Worm (Caenorhabditis elegans) whole organism, early embryonic: ENCODE results near the gene ets-8.
"Not testable (repeated sequence)": the region's sequence is repeated elsewhere in the genome, so short reads cannot be mapped to it uniquely, and the experiment has no call there.

Experiments used
- B0310.2 ChIP-seq: sonication (generic microtip); optimal IDR thresholded peaks from 2 replicates; lab custom pipeline; 2016; ENCODE audit warnings: mild to moderate bottlenecking, missing genetic modification characterization, missing compliant biosample characterization
- F13C5.2 ChIP-seq: sonication (generic microtip); optimal IDR thresholded peaks from 2 replicates; lab custom pipeline; 2017; ENCODE audit warnings: mild to moderate bottlenecking, missing genetic modification characterization, inconsistent platforms, missing compliant biosample characterization
- aly-1 ChIP-seq: sonication (generic microtip); optimal IDR thresholded peaks from 2 replicates; lab custom pipeline; 2016; ENCODE audit warnings: missing genetic modification characterization, missing compliant biosample characterization
- ama-1 ChIP-seq: fragments of 150-350 bp; optimal IDR thresholded peaks from 2 replicates; lab custom pipeline; 2014
- ceh-13 ChIP-seq: fragments of 200-800 bp; sonication (Bioruptor generic); optimal IDR thresholded peaks from 2 replicates; lab custom pipeline; 2018; ENCODE audit warnings: mild to moderate bottlenecking, missing genetic modification characterization, missing compliant biosample characterization
- ceh-36 ChIP-seq: sonication (generic microtip); optimal IDR thresholded peaks from 2 replicates; lab custom pipeline; 2016; ENCODE audit warnings: missing genetic modification characterization, inconsistent platforms, missing compliant biosample characterization
- ets-7 ChIP-seq: sonication (generic microtip); optimal IDR thresholded peaks from 2 replicates; lab custom pipeline; 2016; ENCODE audit warnings: missing genotype, missing genetic modification characterization, missing compliant biosample characterization
- flt-1 ChIP-seq: fragments of 200-800 bp; sonication (Bioruptor generic); IDR thresholded peaks from 2 replicates; pipeline ENCODE4 v1.3.6; 2022; ENCODE audit warnings: missing genetic modification characterization, missing compliant biosample characterization
- hmbx-1 ChIP-seq: sonication (generic microtip); optimal IDR thresholded peaks from 2 replicates; lab custom pipeline; 2016; ENCODE audit warnings: mild to moderate bottlenecking, missing genetic modification characterization, missing compliant biosample characterization
- hmg-4 ChIP-seq: fragments of 200-800 bp; sonication (Bioruptor generic); optimal IDR thresholded peaks from 2 replicates; lab custom pipeline; 2018; ENCODE audit warnings: mild to moderate bottlenecking, missing genetic modification characterization, missing compliant biosample characterization
- hnd-1 ChIP-seq: sonication (generic microtip); optimal IDR thresholded peaks from 2 replicates; lab custom pipeline; 2016; ENCODE audit warnings: missing genetic modification characterization, missing compliant biosample characterization
- pes-1 ChIP-seq: fragments of 200-800 bp; sonication (Bioruptor generic); IDR thresholded peaks from 2 replicates; pipeline ENCODE4 v1.3.6; 2022; ENCODE audit warnings: missing genetic modification reagents, missing genetic modification characterization, missing compliant biosample characterization
- scrt-1 ChIP-seq: fragments of 200-800 bp; sonication (Bioruptor generic); IDR thresholded peaks from 2 replicates; pipeline ENCODE4 v1.3.6; 2022; ENCODE audit warnings: missing genetic modification characterization, missing compliant biosample characterization
- sea-1 ChIP-seq: fragments of 200-800 bp; sonication (Bioruptor generic); conservative IDR thresholded peaks from 2 replicates; pipeline ENCODE4 v1.3.6; 2022; ENCODE audit warnings: missing genetic modification characterization, missing compliant biosample characterization
- tbx-11 ChIP-seq: fragments of 200-800 bp; sonication (Bioruptor generic); IDR thresholded peaks from 2 replicates; pipeline ENCODE4 v1.3.6; 2022; ENCODE audit warnings: missing genetic modification characterization, missing compliant biosample characterization
- tbx-37 ChIP-seq: fragments of 200-800 bp; sonication (Bioruptor generic); conservative IDR thresholded peaks from 2 replicates; pipeline ENCODE4 v1.3.6; 2022; ENCODE audit warnings: missing genetic modification reagents, missing genetic modification characterization, missing compliant biosample characterization
- tra-4 ChIP-seq: sonication (generic microtip); optimal IDR thresholded peaks from 2 replicates; lab custom pipeline; 2017; ENCODE audit warnings: missing genetic modification characterization, missing compliant biosample characterization

The ets-8 gene

ce11 chrIV:1187502-1187901 lies 27.2 kb upstream of the ets-8 start, which contains the start of gene mdt-20:
TSS of gene mdt-20 (plus strand) at chrIV:1187802.
- not testable (repeated sequence) for TF ChIP-seq tra-4 (tag; lab: Kevin White, UChicago); hmbx-1 (tag; lab: Kevin White, UChicago); tbx-37

ce11 chrIV:1182292-1182691 lies 22.0 kb upstream of the ets-8 start, which contains the start of gene rmif-2:
TSS of gene rmif-2 (plus strand) at chrIV:1182592.
- not testable (repeated sequence) for TF ChIP-seq flt-1 (GFP tag; lab: Robert Waterston, UW); B0310.2 (tag; lab: Kevin White, UChicago); hmg-4 (GFP tag; lab: Kevin White, UChicago)

ce11 chrIV:1177683-1178082 lies 17.4 kb upstream of the ets-8 start, which contains the start of gene Y104H12D.2:
TSS of gene Y104H12D.2 (plus strand) at chrIV:1178022.
- no peak for TF ChIP-seq tbx-11 (GFP tag; lab: Robert Waterston, UW)
- TF ChIP-seq sea-1 = no peak
- no peak for TF ChIP-seq flt-1 (GFP tag; lab: Robert Waterston, UW)
- no peak for TF ChIP-seq F13C5.2 (tag; lab: Kevin White, UChicago)
- TF ChIP-seq hmbx-1 (tag; lab: Kevin White, UChicago) = no peak
- no peak for TF ChIP-seq scrt-1 (GFP tag; lab: Robert Waterston, UW)
- no peak for TF ChIP-seq tbx-37
- no peak for TF ChIP-seq B0310.2 (tag; lab: Kevin White, UChicago)
- no peak for TF ChIP-seq hmg-4 (GFP tag; lab: Kevin White, UChicago)

- TF ChIP-seq tbx-37 = no peak
- no peak for TF ChIP-seq hmbx-1 (tag; lab: Kevin White, UChicago)
- TF ChIP-seq tra-4 (tag; lab: Kevin White, UChicago) = no peak
Observed at ce11 chrIV:1176613-1177012, 16.3 kb upstream of the ets-8 start.

ce11 chrIV:1174411-1174810 lies 14.1 kb upstream of the ets-8 start:
- no peak for TF ChIP-seq ets-7 (tag; lab: Kevin White, UChicago)
- TF ChIP-seq scrt-1 (GFP tag; lab: Robert Waterston, UW) = no peak
- TF ChIP-seq flt-1 (GFP tag; lab: Robert Waterston, UW) = no peak
- TF ChIP-seq sea-1 = no peak

- TF ChIP-seq hnd-1 (tag; lab: Kevin White, UChicago) (no peak), aly-1 (tag; lab: Kevin White, UChicago) (no peak)
Observed at ce11 chrIV:1170408-1170807, 10.1 kb upstream of the ets-8 start, which contains the start of gene cec-2. TSS of gene cec-2 (plus strand) at chrIV:1170708.

- no peak for TF ChIP-seq tbx-37
- TF ChIP-seq F13C5.2 (tag; lab: Kevin White, UChicago) = peak; percentile 36
Observed at ce11 chrIV:1168311-1168965, 8.2 kb upstream of the ets-8 start.

ce11 chrIV:1167352-1167751 lies 7.1 kb upstream of the ets-8 start:
- no peak for TF ChIP-seq tbx-11 (GFP tag; lab: Robert Waterston, UW)
- TF ChIP-seq ceh-36 (tag; lab: Kevin White, UChicago) = no peak
- no peak for TF ChIP-seq pes-1 (GFP tag; lab: Robert Waterston, UW)
- TF ChIP-seq aly-1 (tag; lab: Kevin White, UChicago) = no peak
- no peak for TF ChIP-seq sea-1
- no peak for TF ChIP-seq scrt-1 (GFP tag; lab: Robert Waterston, UW)
- no peak for TF ChIP-seq ets-7 (tag; lab: Kevin White, UChicago)
- TF ChIP-seq ama-1 (lab: Kevin White, UChicago) = no peak

ce11 chrIV:1163126-1163525 lies 2.8 kb upstream of the ets-8 start, which contains the start of gene C50A2.7:
TSS of gene C50A2.7 (plus strand) at chrIV:1163426.
- no peak for TF ChIP-seq tbx-37
- TF ChIP-seq ceh-13 (GFP tag; lab: Kevin White, UChicago) = no peak
- TF ChIP-seq ceh-36 (tag; lab: Kevin White, UChicago) = no peak

ce11 chrIV:1157928-1158327 lies 2.4 kb downstream of the ets-8 start, which contains the start of gene C50A2.3:
TSS of gene C50A2.3 (minus strand) at chrIV:1158028.
- TF ChIP-seq ets-7 (tag; lab: Kevin White, UChicago) (no peak), pes-1 (GFP tag; lab: Robert Waterston, UW) (no peak), hmg-4 (GFP tag; lab: Kevin White, UChicago) (no peak), flt-1 (GFP tag; lab: Robert Waterston, UW) (no peak), ceh-13 (GFP tag; lab: Kevin White, UChicago) (no peak), tbx-11 (GFP tag; lab: Robert Waterston, UW) (no peak), tbx-37 (no peak), aly-1 (tag; lab: Kevin White, UChicago) (no peak), ama-1 (lab: Kevin White, UChicago) (no peak), hmbx-1 (tag; lab: Kevin White, UChicago) (no peak), ceh-36 (tag; lab: Kevin White, UChicago) (no peak), sea-1 (no peak), hnd-1 (tag; lab: Kevin White, UChicago) (no peak), F13C5.2 (tag; lab: Kevin White, UChicago) (no peak), scrt-1 (GFP tag; lab: Robert Waterston, UW) (no peak), tra-4 (tag; lab: Kevin White, UChicago) (no peak), B0310.2 (tag; lab: Kevin White, UChicago) (no peak)
